Worm (Caenorhabditis elegans) whole organism, midembryonic: Measurements from ENCODE around the gene ZC262.13.

ENCODE experiments used
- T22C8.4 ChIP-seq: fragments of 200-800 bp; sonication (Bioruptor generic); IDR thresholded peaks from 2 replicates; pipeline ENCODE4 v1.3.6; 2022; ENCODE audit warnings: missing genetic modification characterization, missing compliant biosample characterization
- cog-1 ChIP-seq: sonication (generic microtip); optimal IDR thresholded peaks from 2 replicates; lab custom pipeline; 2016; ENCODE audit warnings: missing genetic modification characterization, missing compliant biosample characterization
- ref-1 ChIP-seq: fragments of 200-800 bp; sonication (Bioruptor generic); conservative IDR thresholded peaks from 2 replicates; pipeline ENCODE4 v1.3.6; 2022; ENCODE audit warnings: missing genetic modification reagents, missing genetic modification characterization, missing compliant biosample characterization
- ztf-23 ChIP-seq: fragments of 200-800 bp; sonication (Bioruptor generic); IDR thresholded peaks from 2 replicates; pipeline ENCODE4 v1.3.6; 2022; ENCODE audit warnings: missing genetic modification reagents, missing genetic modification characterization, missing compliant biosample characterization
- ztf-29 ChIP-seq: fragments of 200-800 bp; sonication (Bioruptor generic); IDR thresholded peaks from 2 replicates; pipeline ENCODE4 v1.3.6; 2022; ENCODE audit warnings: missing genetic modification reagents, missing genetic modification characterization, missing compliant biosample characterization

ce11 chrIII:8320183-8320582 is 5.8 kb upstream of the ZC262.13 start, which contains the start of gene F10E9.10:
- TF ChIP-seq ztf-29 (GFP tag; lab: Robert Waterston, UW) (no peak), cog-1 (tag; lab: Kevin White, UChicago) (no peak), ztf-23 (GFP tag; lab: Robert Waterston, UW) (no peak), ref-1 (GFP tag; lab: Robert Waterston, UW) (no peak), T22C8.4 (GFP tag; lab: Robert Waterston, UW) (no peak)
